Worm (Caenorhabditis elegans) whole organism, early embryonic: ENCODE measurements around the gene efk-1.

Source experiments
- B0310.2 ChIP-seq: sonication (generic microtip); optimal IDR thresholded peaks from 2 replicates; lab custom pipeline; 2016; ENCODE audit warnings: mild to moderate bottlenecking, missing genetic modification characterization, missing compliant biosample characterization
- F13C5.2 ChIP-seq: sonication (generic microtip); optimal IDR thresholded peaks from 2 replicates; lab custom pipeline; 2017; ENCODE audit warnings: mild to moderate bottlenecking, missing genetic modification characterization, inconsistent platforms, missing compliant biosample characterization
- aly-1 ChIP-seq: sonication (generic microtip); optimal IDR thresholded peaks from 2 replicates; lab custom pipeline; 2016; ENCODE audit warnings: missing genetic modification characterization, missing compliant biosample characterization
- ama-1 ChIP-seq: fragments of 150-350 bp; optimal IDR thresholded peaks from 2 replicates; lab custom pipeline; 2014
- ceh-13 ChIP-seq: fragments of 200-800 bp; sonication (Bioruptor generic); optimal IDR thresholded peaks from 2 replicates; lab custom pipeline; 2018; ENCODE audit warnings: mild to moderate bottlenecking, missing genetic modification characterization, missing compliant biosample characterization
- ceh-36 ChIP-seq: sonication (generic microtip); optimal IDR thresholded peaks from 2 replicates; lab custom pipeline; 2016; ENCODE audit warnings: missing genetic modification characterization, inconsistent platforms, missing compliant biosample characterization
- ets-7 ChIP-seq: sonication (generic microtip); optimal IDR thresholded peaks from 2 replicates; lab custom pipeline; 2016; ENCODE audit warnings: missing genotype, missing genetic modification characterization, missing compliant biosample characterization
- flt-1 ChIP-seq: fragments of 200-800 bp; sonication (Bioruptor generic); IDR thresholded peaks from 2 replicates; pipeline ENCODE4 v1.3.6; 2022; ENCODE audit warnings: missing genetic modification characterization, missing compliant biosample characterization
- hmbx-1 ChIP-seq: sonication (generic microtip); optimal IDR thresholded peaks from 2 replicates; lab custom pipeline; 2016; ENCODE audit warnings: mild to moderate bottlenecking, missing genetic modification characterization, missing compliant biosample characterization
- hmg-4 ChIP-seq: fragments of 200-800 bp; sonication (Bioruptor generic); optimal IDR thresholded peaks from 2 replicates; lab custom pipeline; 2018; ENCODE audit warnings: mild to moderate bottlenecking, missing genetic modification characterization, missing compliant biosample characterization
- hnd-1 ChIP-seq: sonication (generic microtip); optimal IDR thresholded peaks from 2 replicates; lab custom pipeline; 2016; ENCODE audit warnings: missing genetic modification characterization, missing compliant biosample characterization
- pes-1 ChIP-seq: fragments of 200-800 bp; sonication (Bioruptor generic); IDR thresholded peaks from 2 replicates; pipeline ENCODE4 v1.3.6; 2022; ENCODE audit warnings: missing genetic modification reagents, missing genetic modification characterization, missing compliant biosample characterization
- scrt-1 ChIP-seq: fragments of 200-800 bp; sonication (Bioruptor generic); IDR thresholded peaks from 2 replicates; pipeline ENCODE4 v1.3.6; 2022; ENCODE audit warnings: missing genetic modification characterization, missing compliant biosample characterization
- sea-1 ChIP-seq: fragments of 200-800 bp; sonication (Bioruptor generic); conservative IDR thresholded peaks from 2 replicates; pipeline ENCODE4 v1.3.6; 2022; ENCODE audit warnings: missing genetic modification characterization, missing compliant biosample characterization
- tbx-11 ChIP-seq: fragments of 200-800 bp; sonication (Bioruptor generic); IDR thresholded peaks from 2 replicates; pipeline ENCODE4 v1.3.6; 2022; ENCODE audit warnings: missing genetic modification characterization, missing compliant biosample characterization
- tbx-37 ChIP-seq: fragments of 200-800 bp; sonication (Bioruptor generic); conservative IDR thresholded peaks from 2 replicates; pipeline ENCODE4 v1.3.6; 2022; ENCODE audit warnings: missing genetic modification reagents, missing genetic modification characterization, missing compliant biosample characterization
- tra-4 ChIP-seq: sonication (generic microtip); optimal IDR thresholded peaks from 2 replicates; lab custom pipeline; 2017; ENCODE audit warnings: missing genetic modification characterization, missing compliant biosample characterization

Gene efk-1

ce11 chrIII:6164253-6164971 is 3.9 kb downstream of the efk-1 start, which contains the start of gene F42A10.9:
Gene F42A10.9, plus strand, starts transcription at chrIII:6164573.
- TF ChIP-seq F13C5.2 (tag; lab: Kevin White, UChicago): no peak
- TF ChIP-seq hmbx-1: no peak
- no peak for TF ChIP-seq aly-1 (tag; lab: Kevin White, UChicago)
- TF ChIP-seq ama-1 (lab: Kevin White, UChicago): no peak
- TF ChIP-seq scrt-1 (GFP tag; lab: Robert Waterston, UW): no peak

ce11 chrIII:6163381-6163780 is 5.0 kb downstream of the efk-1 start:
- TF ChIP-seq ceh-36 (tag; lab: Kevin White, UChicago) (no peak), ceh-13 (GFP tag; lab: Kevin White, UChicago) (no peak), tra-4 (tag; lab: Kevin White, UChicago) (no peak)

ce11 chrIII:6158642-6159475 is 9.5 kb downstream of the efk-1 start, which contains the start of gene nfm-1:
Gene nfm-1, plus strand, starts transcription at chrIII:6159453.
- TF ChIP-seq tra-4 (tag; lab: Kevin White, UChicago) (peak; percentile 74), aly-1 (tag; lab: Kevin White, UChicago) (peak; percentile 71), hmbx-1 (peak; percentile 72), tbx-11 (GFP tag; lab: Robert Waterston, UW) (peak; percentile 87), pes-1 (GFP tag; lab: Robert Waterston, UW) (peak; percentile 94), tbx-37 (GFP tag; lab: Robert Waterston, UW) (peak; percentile 87), ceh-36 (tag; lab: Kevin White, UChicago) (peak; percentile 91), F13C5.2 (tag; lab: Kevin White, UChicago) (peak; percentile 92), hnd-1 (tag; lab: Kevin White, UChicago) (peak; percentile 81), flt-1 (GFP tag; lab: Robert Waterston, UW) (peak; percentile 93), hmg-4 (peak; percentile 88), ama-1 (lab: Kevin White, UChicago) (no peak), B0310.2 (peak; percentile 88), ceh-13 (GFP tag; lab: Kevin White, UChicago) (peak; percentile 83), sea-1 (GFP tag; lab: Robert Waterston, UW) (peak; percentile 94), ets-7 (tag; lab: Kevin White, UChicago) (no peak), scrt-1 (GFP tag; lab: Robert Waterston, UW) (peak; percentile 95)

ce11 chrIII:6157708-6158321 is 10.5 kb downstream of the efk-1 start, which contains the start of gene anmt-2:
Gene anmt-2, minus strand, starts transcription at chrIII:6157758.
- TF ChIP-seq hmbx-1: no peak
- no peak for TF ChIP-seq tbx-37 (GFP tag; lab: Robert Waterston, UW)
- no peak for TF ChIP-seq flt-1 (GFP tag; lab: Robert Waterston, UW)
- no peak for TF ChIP-seq B0310.2

ce11 chrIII:6155787-6156186 is 12.6 kb downstream of the efk-1 start:
- TF ChIP-seq ceh-13 (GFP tag; lab: Kevin White, UChicago) (no peak), ceh-36 (tag; lab: Kevin White, UChicago) (no peak)

- TF ChIP-seq scrt-1 (GFP tag; lab: Robert Waterston, UW) (no peak), tra-4 (tag; lab: Kevin White, UChicago) (no peak), hmbx-1 (no peak), flt-1 (GFP tag; lab: Robert Waterston, UW) (no peak), ets-7 (tag; lab: Kevin White, UChicago) (no peak), tbx-37 (GFP tag; lab: Robert Waterston, UW) (no peak), B0310.2 (no peak), hnd-1 (tag; lab: Kevin White, UChicago) (no peak), ceh-36 (tag; lab: Kevin White, UChicago) (no peak), tbx-11 (GFP tag; lab: Robert Waterston, UW) (no peak), ama-1 (lab: Kevin White, UChicago) (no peak), sea-1 (GFP tag; lab: Robert Waterston, UW) (no peak), pes-1 (GFP tag; lab: Robert Waterston, UW) (no peak), hmg-4 (no peak), aly-1 (tag; lab: Kevin White, UChicago) (no peak), ceh-13 (GFP tag; lab: Kevin White, UChicago) (no peak), F13C5.2 (tag; lab: Kevin White, UChicago) (no peak)
Observed at ce11 chrIII:6154586-6154985, 13.8 kb downstream of the efk-1 start.

ce11 chrIII:6149467-6150072 is 18.8 kb downstream of the efk-1 start, which contains the start of the genes wht-7 and Y42G9A.1:
Gene wht-7, minus strand, starts transcription at chrIII:6149597.
Gene Y42G9A.1, plus strand, starts transcription at chrIII:6149961.
- no peak for TF ChIP-seq F13C5.2 (tag; lab: Kevin White, UChicago)
- no peak for TF ChIP-seq ceh-36 (tag; lab: Kevin White, UChicago)
- TF ChIP-seq hmg-4: no peak
- no peak for TF ChIP-seq flt-1 (GFP tag; lab: Robert Waterston, UW)
- no peak for TF ChIP-seq sea-1 (GFP tag; lab: Robert Waterston, UW)
- TF ChIP-seq B0310.2: no peak
- no peak for TF ChIP-seq scrt-1 (GFP tag; lab: Robert Waterston, UW)
